ENCODE assay signal across 1 fruit fly cellular context in the genomic region with DNA sequence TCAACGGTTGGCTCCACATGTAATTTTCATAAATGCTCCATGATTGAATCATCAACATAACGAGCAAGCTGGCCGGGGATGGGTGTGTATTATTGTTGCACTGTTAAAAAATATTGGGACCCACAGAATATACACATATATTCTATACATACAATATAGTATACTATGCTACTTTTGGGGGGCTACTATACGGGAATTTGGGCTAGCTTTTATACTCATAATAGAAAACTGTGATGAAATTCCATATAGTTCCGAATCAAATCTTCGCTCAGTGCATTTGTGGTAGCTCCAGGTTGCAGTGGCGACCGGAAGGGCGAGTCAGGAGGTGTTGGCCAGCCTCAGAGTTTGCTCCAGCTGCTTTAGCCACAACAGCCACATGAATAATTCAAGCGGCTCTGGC.
TF ChIP-seq lines count a peak whose summit lies in the region.

No protein-coding gene starts in this region.

TF ChIP-seq in whole organism, prepupa, 60 proteins besides CTCF, POLR2A, EP300 and RAD21 (continued from another document):
- TF ChIP-seq CG32006 (GFP tag; optimal IDR thresholded peaks at IDR 0.05; lab: Kevin White, UChicago): no peak
- peak; percentile 60 for TF ChIP-seq Sox14 (GFP tag; optimal IDR thresholded peaks at IDR 0.05; lab: Kevin White, UChicago)
- TF ChIP-seq CG6276 (GFP tag; optimal IDR thresholded peaks at IDR 0.05; lab: Kevin White, UChicago): no peak
- peak; percentile 48 for TF ChIP-seq cyc (GFP tag; optimal IDR thresholded peaks at IDR 0.05; lab: Kevin White, UChicago)
- peak; percentile 37 for TF ChIP-seq Met (GFP tag; optimal IDR thresholded peaks at IDR 0.05; lab: Kevin White, UChicago)
- TF ChIP-seq Lpt (GFP tag; optimal IDR thresholded peaks at IDR 0.05; lab: Kevin White, UChicago): peak; percentile 52
- TF ChIP-seq CG6808 (GFP tag; optimal IDR thresholded peaks at IDR 0.05; lab: Kevin White, UChicago): peak; percentile 73
- TF ChIP-seq CG8632 (GFP tag; optimal IDR thresholded peaks at IDR 0.05; lab: Kevin White, UChicago): peak; percentile 24
- 0 out of 2 replicates have a peak, but pooled peaks have one; percentile 30 for TF ChIP-seq CG11294 (GFP tag; IDR thresholded peaks at IDR 0.05; lab: Robert Waterston, UW)
- peak; percentile 4 for TF ChIP-seq CG31627 (GFP tag; optimal IDR thresholded peaks at IDR 0.05; lab: Kevin White, UChicago)
- peak; percentile 32 for TF ChIP-seq CG34406 (GFP tag; optimal IDR thresholded peaks at IDR 0.05; lab: Kevin White, UChicago)
- TF ChIP-seq spab (GFP tag; optimal IDR thresholded peaks at IDR 0.05; lab: Kevin White, UChicago): peak; percentile 26
- TF ChIP-seq Ets21C (GFP tag; optimal IDR thresholded peaks at IDR 0.05; lab: Kevin White, UChicago): no peak
- peak; percentile 67 for TF ChIP-seq Eip75B (GFP tag; optimal IDR thresholded peaks at IDR 0.05; lab: Kevin White, UChicago)
- peak; percentile 60 for TF ChIP-seq OdsH (GFP tag; optimal IDR thresholded peaks at IDR 0.05; lab: Kevin White, UChicago)
- TF ChIP-seq eg (GFP tag; IDR thresholded peaks at IDR 0.05; lab: Robert Waterston, UW): no peak
- TF ChIP-seq CG6854 (GFP tag; optimal IDR thresholded peaks at IDR 0.05; lab: Kevin White, UChicago): no peak
- peak; percentile 61 for TF ChIP-seq CG7368 (GFP tag; optimal IDR thresholded peaks at IDR 0.05; lab: Kevin White, UChicago)
- TF ChIP-seq CG8119 (GFP tag; IDR thresholded peaks at IDR 0.05; lab: Robert Waterston, UW): peak; percentile 50; the same call in 1 of the 3 replicates
- TF ChIP-seq CG4318 (GFP tag; optimal IDR thresholded peaks at IDR 0.05; lab: Kevin White, UChicago): peak; percentile 14
- TF ChIP-seq net (GFP tag; optimal IDR thresholded peaks at IDR 0.05; lab: Kevin White, UChicago): no peak
- TF ChIP-seq CG15336 (GFP tag; IDR thresholded peaks at IDR 0.05; lab: Robert Waterston, UW): peak; percentile 66
- peak; percentile 49 for TF ChIP-seq Hr4 (GFP tag; optimal IDR thresholded peaks at IDR 0.05; lab: Kevin White, UChicago)
- peak; percentile 1 for TF ChIP-seq lz (GFP tag; optimal IDR thresholded peaks at IDR 0.05; lab: Kevin White, UChicago)
- peak; percentile 3 for TF ChIP-seq CG11902 (GFP tag; optimal IDR thresholded peaks at IDR 0.05; lab: Kevin White, UChicago)
- TF ChIP-seq CG9139 (GFP tag; optimal IDR thresholded peaks at IDR 0.05; lab: Kevin White, UChicago): peak; percentile 27
- TF ChIP-seq CG6792 (GFP tag; optimal IDR thresholded peaks at IDR 0.05; lab: Kevin White, UChicago): peak; percentile 56
- peak; percentile 73 for TF ChIP-seq dsx (GFP tag; optimal IDR thresholded peaks at IDR 0.05; lab: Kevin White, UChicago; ENCODE audit: poor library complexity, severe bottlenecking)
- no peak for TF ChIP-seq esn (GFP tag; optimal IDR thresholded peaks at IDR 0.05; lab: Kevin White, UChicago)
- TF ChIP-seq fd59A (GFP tag; optimal IDR thresholded peaks at IDR 0.05; lab: Kevin White, UChicago): peak; percentile 52
- TF ChIP-seq fd85E (GFP tag; optimal IDR thresholded peaks at IDR 0.05; lab: Kevin White, UChicago): no peak
- peak; percentile 11 for TF ChIP-seq Sox15 (GFP tag; optimal IDR thresholded peaks at IDR 0.05; lab: Kevin White, UChicago)
- TF ChIP-seq Blimp-1 (GFP tag; optimal IDR thresholded peaks at IDR 0.05; lab: Kevin White, UChicago): no peak
- TF ChIP-seq CG11762 (GFP tag; optimal IDR thresholded peaks at IDR 0.05; lab: Kevin White, UChicago; ENCODE audit: insufficient read depth): peak; percentile 25
- TF ChIP-seq salr (GFP tag; optimal IDR thresholded peaks at IDR 0.05; lab: Kevin White, UChicago): peak; percentile 45 to 57
- TF ChIP-seq ss (GFP tag; optimal IDR thresholded peaks at IDR 0.05; lab: Kevin White, UChicago): peak; percentile 39 to 68
